Worm (Caenorhabditis elegans) whole organism, L3 larva: ENCODE measurements around the gene Y39B6A.25.

Experiments used
- ceh-9 ChIP-seq: sonication (generic microtip); optimal IDR thresholded peaks from 2 replicates; lab custom pipeline; 2018; ENCODE audit warnings: missing biosample characterization, missing genetic modification characterization
- lin-39 ChIP-seq: fragments of 150-350 bp; optimal IDR thresholded peaks from 2 replicates; lab custom pipeline; 2018; ENCODE audit warnings: missing biosample characterization, missing genetic modification reagents, missing genetic modification characterization
- mml-1 ChIP-seq: fragments of 150-350 bp; sonication (generic microtip); optimal IDR thresholded peaks from 3 replicates; lab custom pipeline; 2014; ENCODE audit warnings: missing biosample characterization, missing genetic modification characterization
- nhr-12 ChIP-seq: fragments of 150-350 bp; optimal IDR thresholded peaks from 2 replicates; lab custom pipeline; 2014; ENCODE audit warnings: missing biosample characterization, missing genetic modification characterization
- nhr-23 ChIP-seq: fragments of 150-350 bp; optimal IDR thresholded peaks from 2 replicates; lab custom pipeline; 2014; ENCODE audit warnings: missing biosample characterization, missing genetic modification reagents, missing genetic modification characterization
- nhr-76 ChIP-seq: fragments of 150-350 bp; sonication (generic microtip); optimal IDR thresholded peaks from 5 replicates; lab custom pipeline; 2014; ENCODE audit warnings: missing biosample characterization, missing genetic modification characterization
- skn-1 ChIP-seq: fragments of 150-350 bp; optimal IDR thresholded peaks from 2 replicates; lab custom pipeline; 2014; ENCODE audit warnings: missing biosample characterization, missing genetic modification characterization
- tbx-2 ChIP-seq: sonication (generic microtip); optimal IDR thresholded peaks from 2 replicates; lab custom pipeline; 2016; ENCODE audit warnings: mild to moderate bottlenecking, missing genetic modification characterization, missing compliant biosample characterization
- unc-62 ChIP-seq: fragments of 150-350 bp; sonication (generic microtip); optimal IDR thresholded peaks from 4 replicates; lab custom pipeline; 2014; ENCODE audit warnings: missing biosample characterization, missing genetic modification reagents, missing genetic modification characterization

DNA sequence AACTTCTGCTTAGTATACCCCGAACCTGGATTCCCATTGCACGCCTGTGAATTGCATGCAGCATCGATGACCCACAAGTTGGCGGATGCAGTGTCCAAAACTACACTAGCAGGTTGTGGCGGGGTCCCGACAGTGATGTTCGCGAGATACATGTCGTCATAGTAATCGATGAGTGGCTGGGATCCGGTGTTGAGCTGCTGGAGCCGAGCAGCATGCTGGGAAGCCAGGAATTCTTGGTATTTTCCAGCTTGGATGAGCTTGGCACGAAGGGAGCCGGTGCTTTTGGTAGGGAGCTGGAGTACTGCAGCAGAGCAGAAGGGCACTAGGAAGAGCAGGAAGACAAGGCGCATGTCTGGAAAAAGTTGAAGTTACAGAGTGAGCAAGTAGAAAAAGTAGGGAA lies 16.0 kb downstream of the Y39B6A.25 start, which contains the start of gene asp-16:
- TF ChIP-seq mml-1 (tag; lab: Kevin White, UChicago), result no peak
- no peak for TF ChIP-seq unc-62
- no peak for TF ChIP-seq lin-39 (tag; lab: Kevin White, UChicago)
- TF ChIP-seq skn-1 (tag; lab: Kevin White, UChicago), result no peak
- TF ChIP-seq ceh-9 (tag; lab: Kevin White, UChicago), result no peak
- no peak for TF ChIP-seq nhr-23 (tag; lab: Kevin White, UChicago)
- TF ChIP-seq nhr-12 (tag; lab: Kevin White, UChicago), result no peak
- no peak for TF ChIP-seq tbx-2 (tag; lab: Kevin White, UChicago)
- TF ChIP-seq nhr-76 (tag; lab: Kevin White, UChicago), result no peak
